Worm (Caenorhabditis elegans) whole organism, L3 larva: ENCODE data around the gene abhd-3.2.

Experiments used
- ZK546.5 ChIP-seq: sonication (generic microtip); optimal IDR thresholded peaks from 2 replicates; lab custom pipeline; 2017; ENCODE audit warnings: missing biosample characterization, missing genetic modification characterization
- daf-12 ChIP-seq: fragments of 150-350 bp; optimal IDR thresholded peaks from 2 replicates; lab custom pipeline; 2014; ENCODE audit warnings: missing biosample characterization, missing genetic modification reagents, missing genetic modification characterization
- elt-1 ChIP-seq: fragments of 150-350 bp; optimal IDR thresholded peaks from 2 replicates; lab custom pipeline; 2014; ENCODE audit warnings: missing biosample characterization, missing genetic modification characterization
- eor-1 ChIP-seq, 2 experiments: fragments of 150-350 bp; optimal IDR thresholded peaks; 2 replicates each; lab custom pipeline; 2014 to 2018; ENCODE audit warnings: missing biosample characterization in 2 of 2, missing genetic modification characterization in 2 of 2
- lin-39 ChIP-seq: fragments of 150-350 bp; optimal IDR thresholded peaks from 2 replicates; lab custom pipeline; 2018; ENCODE audit warnings: missing biosample characterization, missing genetic modification reagents, missing genetic modification characterization
- mml-1 ChIP-seq: fragments of 150-350 bp; sonication (generic microtip); optimal IDR thresholded peaks from 3 replicates; lab custom pipeline; 2014; ENCODE audit warnings: missing biosample characterization, missing genetic modification characterization
- nhr-28 ChIP-seq: fragments of 150-350 bp; optimal IDR thresholded peaks from 2 replicates; lab custom pipeline; 2014; ENCODE audit warnings: missing biosample characterization, missing genetic modification characterization
- nhr-76 ChIP-seq: fragments of 150-350 bp; sonication (generic microtip); optimal IDR thresholded peaks from 5 replicates; lab custom pipeline; 2014; ENCODE audit warnings: missing biosample characterization, missing genetic modification characterization
- nhr-77 ChIP-seq: fragments of 150-350 bp; optimal IDR thresholded peaks from 2 replicates; lab custom pipeline; 2014; ENCODE audit warnings: missing biosample characterization, missing genetic modification characterization
- sea-2 ChIP-seq: fragments of 150-350 bp; sonication (generic microtip); optimal IDR thresholded peaks from 4 replicates; lab custom pipeline; 2014; ENCODE audit warnings: missing biosample characterization, missing genetic modification reagents, missing genetic modification characterization
- skn-1 ChIP-seq: fragments of 150-350 bp; optimal IDR thresholded peaks from 2 replicates; lab custom pipeline; 2014; ENCODE audit warnings: missing biosample characterization, missing genetic modification characterization
- snpc-4 ChIP-seq: fragments of 150-350 bp; optimal IDR thresholded peaks from 2 replicates; lab custom pipeline; 2014; ENCODE audit warnings: missing biosample characterization, missing genetic modification characterization
- unc-39 ChIP-seq: sonication (generic microtip); optimal IDR thresholded peaks from 4 replicates; lab custom pipeline; 2017; ENCODE audit warnings: missing biosample characterization, missing genetic modification characterization
- ztf-11 ChIP-seq: fragments of 150-350 bp; optimal IDR thresholded peaks from 2 replicates; lab custom pipeline; 2014; ENCODE audit warnings: missing biosample characterization, missing genetic modification characterization

ce11 chrX:927632-928031 is 50.2 kb downstream of the abhd-3.2 start:
- TF ChIP-seq sea-2 (GFP tag; lab: Kevin White, UChicago) (no peak), eor-1 (tag; optimal IDR thresholded peaks at IDR 0.05; lab: Kevin White, UChicago) (no peak), ZK546.5 (tag; lab: Kevin White, UChicago) (no peak), daf-12 (no peak), snpc-4 (tag; lab: Kevin White, UChicago) (no peak), ztf-11 (tag; lab: Kevin White, UChicago) (no peak), nhr-77 (tag; lab: Kevin White, UChicago) (no peak), nhr-28 (tag; lab: Kevin White, UChicago) (no peak), lin-39 (tag; lab: Kevin White, UChicago) (no peak), unc-39 (no peak), mml-1 (no peak), elt-1 (tag; lab: Kevin White, UChicago) (no peak), nhr-76 (no peak), skn-1 (tag; lab: Kevin White, UChicago) (no peak)
